Worm (Caenorhabditis elegans): ENCODE measurements around the gene R10E11.5.

R10E11.5 gene

DNA sequence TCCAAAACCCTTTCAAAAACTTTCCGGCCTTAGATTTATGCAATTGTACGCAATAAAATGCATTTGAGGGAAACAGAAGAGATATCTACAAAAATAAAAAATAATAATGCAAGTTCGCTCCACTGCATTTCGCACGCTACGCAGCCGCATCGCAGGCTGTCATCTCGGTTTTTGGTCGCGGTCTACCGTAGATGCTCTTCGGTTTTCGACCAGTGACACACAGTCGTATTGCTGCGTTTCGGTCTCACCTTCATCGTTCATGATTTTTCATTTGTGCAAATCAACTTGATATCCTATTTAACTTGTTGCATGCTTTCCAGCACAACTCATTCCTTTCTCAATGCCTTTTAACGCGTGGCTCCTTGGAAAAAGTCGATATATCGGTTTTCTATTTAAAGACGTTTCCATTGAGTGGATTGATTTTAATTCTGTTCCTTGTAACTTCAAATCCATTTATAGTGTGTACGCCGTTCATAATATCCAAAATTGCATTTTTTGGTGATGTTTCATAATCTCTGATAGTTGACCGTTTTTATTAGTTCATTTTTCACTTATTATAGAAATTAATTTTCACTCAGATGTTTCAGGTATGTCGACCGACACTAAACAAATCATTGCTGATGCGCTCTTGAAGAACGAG, 8.7 kb downstream of the R10E11.5 start, which contains the start of gene vha-1:
Gene vha-1, plus strand, starts transcription at position 590 of the 640 bp plus-strand sequence.
- TF ChIP-seq flt-1 (GFP tag; IDR thresholded peaks at IDR 0.05) (no peak; the same call in 1 of the 2 replicates), ref-1 (GFP tag; conservative IDR thresholded peaks at IDR 0.05) (no peak), cog-1 (tag; optimal IDR thresholded peaks at IDR 0.05) (peak; percentile 53), ztf-23 (GFP tag; IDR thresholded peaks at IDR 0.05) (0 out of 2 replicates have a peak, but pooled peaks have one; percentile 53)

DNA sequence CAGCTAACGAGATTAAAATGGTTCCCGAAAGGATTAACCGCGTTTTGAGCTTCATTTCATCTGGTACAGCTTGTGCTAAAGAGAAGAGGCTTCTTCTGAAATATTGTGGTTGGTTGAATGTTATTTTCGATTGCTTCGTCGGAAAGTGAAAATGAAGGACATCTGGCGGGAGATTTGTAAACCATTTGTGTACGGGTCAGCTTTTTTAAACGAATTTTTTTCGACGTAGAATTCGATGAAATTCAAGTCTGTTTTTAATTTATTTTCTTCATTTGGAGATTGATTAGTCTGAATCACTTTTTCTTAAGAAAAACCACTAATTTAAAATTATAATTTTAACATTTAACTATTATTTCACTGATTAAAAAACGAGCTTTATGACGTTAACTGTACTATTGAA, 9.2 kb downstream of the R10E11.5 start, which contains the start of gene sqv-3:
Gene sqv-3, minus strand, starts transcription at position 101 of the 400 bp plus-strand sequence.
- TF ChIP-seq tab-1 (GFP tag; IDR thresholded peaks at IDR 0.05), result no peak

DNA sequence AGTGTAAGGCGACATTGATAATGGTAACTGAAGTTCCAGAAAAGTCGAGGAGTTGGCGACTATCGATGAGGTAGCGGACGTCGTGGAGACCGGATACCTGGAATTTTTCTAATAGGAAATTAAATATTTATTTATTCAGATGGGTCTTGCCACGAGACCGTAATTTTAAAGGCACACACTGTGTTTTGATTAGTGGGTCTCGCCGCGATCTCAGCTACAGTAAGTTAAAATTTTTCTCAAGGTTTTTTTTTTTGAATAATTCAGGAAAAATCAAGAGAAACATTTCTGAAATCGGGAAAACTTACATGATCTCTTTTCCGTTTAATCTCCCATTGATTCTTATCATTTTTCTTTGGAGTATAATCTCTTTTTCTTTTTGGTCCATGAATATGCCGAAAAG, 10.4 kb downstream of the R10E11.5 start:
- TF ChIP-seq klf-2 (GFP tag; conservative IDR thresholded peaks at IDR 0.05), result no peak

DNA sequence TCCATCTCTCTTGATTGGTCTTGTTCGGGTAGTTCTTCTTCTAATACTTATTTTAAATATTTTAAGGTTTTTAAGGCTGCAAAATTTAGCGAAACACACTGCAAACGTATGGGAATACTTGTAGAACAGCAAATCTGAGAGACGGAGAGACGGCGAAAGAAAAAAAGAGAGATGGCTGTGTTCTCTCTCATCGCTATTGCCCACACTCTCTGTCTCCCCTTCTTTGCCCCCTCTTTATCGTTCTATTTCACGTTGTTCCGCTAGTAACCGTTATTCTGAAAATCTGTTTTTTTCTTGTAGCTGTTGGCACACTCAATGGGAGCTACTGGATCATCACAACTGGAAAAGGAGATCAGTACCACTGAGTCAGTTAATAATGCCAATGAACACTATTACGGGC, 13.1 kb downstream of the R10E11.5 start, which contains the start of gene usp-46:
Gene usp-46, plus strand, starts transcription at position 301 of the 400 bp plus-strand sequence.
- TF ChIP-seq ztf-23 (GFP tag; IDR thresholded peaks at IDR 0.05) (no peak), cog-1 (tag; optimal IDR thresholded peaks at IDR 0.05) (no peak), flt-1 (GFP tag; IDR thresholded peaks at IDR 0.05) (0 out of 2 replicates have a peak, but pooled peaks have one; percentile 39)

DNA sequence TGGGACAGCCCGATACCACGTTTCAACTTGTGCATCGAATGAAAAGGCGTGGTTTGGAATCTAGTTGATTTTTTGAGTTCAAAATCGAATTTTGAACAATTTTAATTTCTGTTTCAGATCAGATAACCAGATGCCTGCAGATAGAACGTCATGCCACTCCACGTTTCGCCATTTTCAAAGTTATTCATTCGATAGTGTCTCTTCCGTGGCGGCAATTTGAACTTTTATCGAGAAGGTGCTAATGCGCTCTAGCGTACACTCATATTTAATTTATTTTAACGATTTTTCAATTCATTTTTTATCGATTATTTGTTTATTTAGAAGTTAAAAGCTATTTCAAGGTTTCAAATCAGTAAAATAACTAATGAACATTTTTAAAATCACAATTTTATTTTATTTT, 13.5 kb downstream of the R10E11.5 start:
- TF ChIP-seq klf-2 (GFP tag; conservative IDR thresholded peaks at IDR 0.05) (no peak), ztf-23 (GFP tag; IDR thresholded peaks at IDR 0.05) (no peak), T22C8.4 (GFP tag; IDR thresholded peaks at IDR 0.05) (no peak), tab-1 (GFP tag; IDR thresholded peaks at IDR 0.05) (no peak), flt-1 (GFP tag; IDR thresholded peaks at IDR 0.05) (no peak), med-1 (GFP tag; optimal IDR thresholded peaks at IDR 0.05; ENCODE audit: insufficient read depth) (no peak), ref-1 (GFP tag; conservative IDR thresholded peaks at IDR 0.05) (no peak), ztf-29 (GFP tag; IDR thresholded peaks at IDR 0.05) (no peak), cog-1 (tag; optimal IDR thresholded peaks at IDR 0.05) (no peak)

DNA sequence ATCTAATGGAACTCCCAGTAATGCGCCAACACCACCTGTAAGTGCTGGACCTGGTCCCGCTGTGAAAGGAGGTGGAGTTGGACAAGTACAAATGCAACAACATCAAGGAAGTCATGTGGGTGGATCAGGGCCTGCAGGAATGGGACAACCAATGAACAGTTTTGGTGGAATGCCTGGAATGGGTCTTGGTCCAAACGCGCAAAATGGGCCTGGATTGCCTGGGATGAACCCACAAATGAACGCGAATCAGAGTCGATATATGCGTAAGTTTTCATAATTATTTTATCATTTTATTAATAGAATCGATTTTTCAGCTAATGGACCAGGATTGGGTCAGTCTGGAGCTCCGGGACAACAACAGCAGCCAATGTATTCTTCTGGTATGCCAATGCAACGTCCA, 17.1 kb downstream of the R10E11.5 start:
- TF ChIP-seq cog-1 (tag; optimal IDR thresholded peaks at IDR 0.05), result no peak

DNA sequence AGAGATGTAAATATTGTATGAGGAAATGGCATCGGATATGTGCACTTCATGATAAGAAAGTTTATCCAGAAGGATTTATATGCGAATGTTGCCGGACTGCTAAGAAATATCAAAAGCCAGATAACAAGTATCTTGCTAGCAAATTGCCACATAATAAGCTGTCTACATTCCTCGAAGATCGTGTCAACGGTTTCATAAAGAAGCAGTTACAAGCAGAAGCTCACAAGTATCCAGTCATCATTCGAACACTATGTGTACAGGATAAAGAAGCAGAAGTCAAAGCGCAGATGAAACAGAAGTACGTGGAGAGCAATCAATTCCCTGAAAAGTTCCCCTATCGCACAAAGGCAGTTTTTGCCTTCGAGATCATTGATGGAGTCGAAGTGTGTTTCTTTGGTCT, 18.9 kb downstream of the R10E11.5 start:
- TF ChIP-seq tab-1 (GFP tag; IDR thresholded peaks at IDR 0.05), result no peak
- TF ChIP-seq klf-2 (GFP tag; conservative IDR thresholded peaks at IDR 0.05), result no peak

DNA sequence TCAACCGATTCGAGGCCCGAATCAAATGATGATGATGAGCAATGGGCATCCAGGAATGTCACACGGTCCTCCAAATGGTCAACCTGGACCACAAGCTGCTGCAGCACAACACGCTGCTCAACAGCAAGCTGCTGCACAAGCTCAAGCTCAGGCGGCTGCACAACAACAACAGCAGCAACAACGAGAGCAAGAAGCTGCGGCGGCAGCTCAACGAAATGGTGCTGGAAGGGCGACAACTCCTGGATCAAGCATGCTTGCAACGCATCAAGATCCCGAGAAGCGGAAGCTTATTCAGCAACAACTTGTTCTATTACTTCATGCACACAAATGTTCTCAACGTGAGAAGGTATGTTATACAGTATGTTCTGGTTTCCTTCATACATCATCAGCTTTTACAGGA, 21.4 kb downstream of the R10E11.5 start:
- TF ChIP-seq flt-1 (GFP tag; IDR thresholded peaks at IDR 0.05), result 0 out of 2 replicates have a peak, but pooled peaks have one; percentile 50
- no peak for TF ChIP-seq ref-1 (GFP tag; conservative IDR thresholded peaks at IDR 0.05)

DNA sequence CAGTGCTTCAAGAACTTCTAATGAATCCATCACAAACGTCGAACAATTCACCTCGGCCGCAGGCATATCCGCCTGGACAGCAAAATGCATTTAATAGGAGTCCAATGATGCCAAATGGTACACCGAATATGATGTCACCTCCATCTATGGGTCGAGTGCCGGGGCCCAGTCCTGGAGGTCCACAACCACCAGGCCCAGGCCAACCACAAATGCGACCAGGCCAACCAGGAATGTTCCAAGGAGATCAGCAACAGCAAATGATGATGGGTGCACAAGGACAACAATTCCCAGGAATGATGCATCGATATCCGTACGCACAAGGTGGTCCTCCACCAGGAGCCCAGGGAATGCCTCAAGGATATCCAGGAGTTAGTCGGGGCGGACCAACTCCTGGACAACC, 22.4 kb downstream of the R10E11.5 start:
- TF ChIP-seq flt-1 (GFP tag; IDR thresholded peaks at IDR 0.05) (0 out of 2 replicates have a peak, but pooled peaks have one; percentile 59), ztf-29 (GFP tag; IDR thresholded peaks at IDR 0.05) (no peak), ref-1 (GFP tag; conservative IDR thresholded peaks at IDR 0.05) (no peak), cog-1 (tag; optimal IDR thresholded peaks at IDR 0.05) (no peak), med-1 (GFP tag; optimal IDR thresholded peaks at IDR 0.05; ENCODE audit: insufficient read depth) (no peak), klf-2 (GFP tag; conservative IDR thresholded peaks at IDR 0.05) (no peak), tab-1 (GFP tag; IDR thresholded peaks at IDR 0.05) (no peak)

DNA sequence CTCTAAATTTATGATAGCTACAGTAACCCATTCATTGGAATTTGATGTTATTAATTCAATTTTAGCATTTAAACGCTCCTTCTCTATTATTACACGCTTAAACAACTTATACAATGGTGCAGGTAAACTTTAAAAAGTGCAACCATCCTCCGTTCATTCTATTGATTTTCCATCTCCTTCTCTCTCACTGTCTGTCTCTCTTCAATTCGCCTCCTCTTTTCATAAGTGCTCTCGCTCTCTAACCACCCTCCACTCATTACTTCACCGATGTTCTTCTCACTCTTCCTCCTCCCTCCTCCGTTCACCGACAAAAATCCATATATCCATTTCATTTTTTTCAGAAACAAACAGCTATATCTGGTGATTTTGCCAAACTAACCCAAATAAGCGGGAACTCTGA, 23.3 kb downstream of the R10E11.5 start, which contains the start of gene cbp-1:
Gene cbp-1, plus strand, starts transcription at position 335 of the 400 bp plus-strand sequence.
- TF ChIP-seq ztf-29 (GFP tag; IDR thresholded peaks at IDR 0.05), result no peak
- TF ChIP-seq ref-1 (GFP tag; conservative IDR thresholded peaks at IDR 0.05), result no peak
- TF ChIP-seq ztf-23 (GFP tag; IDR thresholded peaks at IDR 0.05), result peak; percentile 16; the same call in 1 of the 2 replicates
- no peak for TF ChIP-seq flt-1 (GFP tag; IDR thresholded peaks at IDR 0.05)
- TF ChIP-seq klf-2 (GFP tag; conservative IDR thresholded peaks at IDR 0.05), result no peak
- peak; percentile 88 for TF ChIP-seq T22C8.4 (GFP tag; IDR thresholded peaks at IDR 0.05)

DNA sequence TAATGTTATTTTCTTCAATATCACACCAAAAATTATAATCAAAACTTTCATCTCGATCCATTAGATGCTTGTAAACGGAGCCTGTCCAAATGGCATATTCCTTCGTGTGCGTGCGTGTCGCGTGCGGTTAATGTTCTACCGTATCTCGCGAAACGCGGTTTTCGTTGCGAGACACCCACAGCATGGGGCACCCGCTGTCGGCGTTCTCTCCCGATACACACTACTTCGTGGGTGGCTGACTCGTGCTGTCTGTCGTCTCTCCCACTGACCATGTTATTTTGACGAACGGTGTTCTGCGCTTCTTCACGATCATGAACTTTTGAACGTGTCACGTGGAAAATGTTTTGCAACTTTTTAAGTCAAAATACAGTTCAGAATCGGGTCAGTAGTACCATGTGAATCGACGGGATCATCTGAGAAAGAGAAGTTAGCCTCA, 24.0 kb downstream of the R10E11.5 start:
- TF ChIP-seq T22C8.4 (GFP tag; IDR thresholded peaks at IDR 0.05) (peak; percentile 28), klf-2 (GFP tag; conservative IDR thresholded peaks at IDR 0.05) (peak; percentile 56; the same call in 1 of the 2 replicates), ztf-29 (GFP tag; IDR thresholded peaks at IDR 0.05) (peak; percentile 64), ref-1 (GFP tag; conservative IDR thresholded peaks at IDR 0.05) (peak; percentile 60; the same call in 1 of the 2 replicates), flt-1 (GFP tag; IDR thresholded peaks at IDR 0.05) (peak; percentile 96), cog-1 (tag; optimal IDR thresholded peaks at IDR 0.05) (peak; percentile 97), med-1 (GFP tag; optimal IDR thresholded peaks at IDR 0.05; ENCODE audit: insufficient read depth) (no peak), tab-1 (GFP tag; IDR thresholded peaks at IDR 0.05) (peak; percentile 77), ztf-23 (GFP tag; IDR thresholded peaks at IDR 0.05) (peak; percentile 83)

All from whole organism, midembryonic.